Fruit fly (Drosophila melanogaster) whole organism, prepupa: ENCODE measurements around the gene bnl.

Source experiments
- Blimp-1 ChIP-seq: fragments of 200-800 bp; sonication (Bioruptor generic); optimal IDR thresholded peaks from 3 replicates; lab custom pipeline; 2017; ENCODE audit warnings: missing biosample characterization, missing genetic modification characterization, mild to moderate bottlenecking, moderate library complexity, missing genetic modification reagents
- CG10631 ChIP-seq: fragments of 200-800 bp; sonication (Bioruptor generic); optimal IDR thresholded peaks from 2 replicates; lab custom pipeline; 2016; ENCODE audit warnings: missing biosample characterization, missing genetic modification characterization
- CG10669 ChIP-seq: fragments of 200-800 bp; sonication (Bioruptor generic); optimal IDR thresholded peaks from 3 replicates; lab custom pipeline; 2018; ENCODE audit warnings: missing biosample characterization, mild to moderate bottlenecking, missing genetic modification characterization, moderate library complexity
- CG11294 ChIP-seq: fragments of 200-800 bp; sonication (Bioruptor generic); IDR thresholded peaks from 2 replicates; pipeline ENCODE4 v1.3.6; 2022; ENCODE audit warnings: missing biosample characterization, missing genetic modification characterization
- CG11762 ChIP-seq: fragments of 200-800 bp; sonication (Bioruptor generic); optimal IDR thresholded peaks from 3 replicates; lab custom pipeline; 2016; ENCODE audit warnings: missing biosample characterization, missing genetic modification characterization; ENCODE audit not compliant: insufficient read depth
- CG11902 ChIP-seq: fragments of 200-800 bp; sonication (Bioruptor generic); optimal IDR thresholded peaks from 3 replicates; lab custom pipeline; 2016; ENCODE audit warnings: missing biosample characterization, missing genetic modification characterization
- CG15336 ChIP-seq: fragments of 200-800 bp; sonication (Bioruptor generic); IDR thresholded peaks from 2 replicates; pipeline ENCODE4 v1.3.6; 2022; ENCODE audit warnings: missing biosample characterization, missing genetic modification characterization
- CG3032 ChIP-seq: fragments of 200-800 bp; optimal IDR thresholded peaks from 2 replicates; lab custom pipeline; 2019; ENCODE audit warnings: missing biosample characterization, mild to moderate bottlenecking, missing genetic modification characterization, moderate library complexity
- CG34406 ChIP-seq: fragments of 200-800 bp; sonication (Bioruptor generic); optimal IDR thresholded peaks from 3 replicates; lab custom pipeline; 2016; ENCODE audit warnings: missing biosample characterization, missing genetic modification characterization
- CG3919 ChIP-seq: fragments of 200-800 bp; sonication (Bioruptor generic); optimal IDR thresholded peaks from 3 replicates; lab custom pipeline; 2016; ENCODE audit warnings: missing biosample characterization, missing genetic modification characterization
- CG4318 ChIP-seq: fragments of 200-800 bp; sonication (Bioruptor generic); optimal IDR thresholded peaks from 3 replicates; lab custom pipeline; 2017; ENCODE audit warnings: missing biosample characterization, mild to moderate bottlenecking, missing genetic modification characterization
- CG6163 ChIP-seq: fragments of 200-800 bp; sonication (Bioruptor generic); IDR thresholded peaks from 3 replicates; pipeline ENCODE4 v1.3.6; 2022; ENCODE audit warnings: missing biosample characterization, missing genetic modification characterization
- CG6276 ChIP-seq: fragments of 200-800 bp; sonication (Bioruptor generic); optimal IDR thresholded peaks from 2 replicates; lab custom pipeline; 2017; ENCODE audit warnings: missing biosample characterization, mild to moderate bottlenecking, missing genetic modification characterization
- CG6792 ChIP-seq: fragments of 200-800 bp; sonication (Bioruptor generic); optimal IDR thresholded peaks from 3 replicates; lab custom pipeline; 2016; ENCODE audit warnings: missing biosample characterization, missing genetic modification characterization
- CG6808 ChIP-seq: fragments of 200-800 bp; sonication (Bioruptor generic); optimal IDR thresholded peaks from 3 replicates; lab custom pipeline; 2017; ENCODE audit warnings: missing biosample characterization, missing genetic modification characterization, mild to moderate bottlenecking, moderate library complexity, missing genetic modification reagents
- CG7368 ChIP-seq: fragments of 200-800 bp; sonication (Bioruptor generic); optimal IDR thresholded peaks from 3 replicates; lab custom pipeline; 2016; ENCODE audit warnings: missing biosample characterization, missing genetic modification characterization
- CG8119 ChIP-seq: fragments of 200-800 bp; sonication (Bioruptor generic); IDR thresholded peaks from 3 replicates; pipeline ENCODE4 v1.3.6; 2022; ENCODE audit warnings: missing biosample characterization, missing genetic modification characterization
- CG8632 ChIP-seq: fragments of 200-800 bp; sonication (Bioruptor generic); optimal IDR thresholded peaks from 3 replicates; lab custom pipeline; 2016; ENCODE audit warnings: missing biosample characterization, missing genetic modification characterization
- CG9139 ChIP-seq: fragments of 200-800 bp; sonication (Bioruptor generic); optimal IDR thresholded peaks from 3 replicates; lab custom pipeline; 2017; ENCODE audit warnings: missing biosample characterization, mild to moderate bottlenecking, missing genetic modification characterization
- Eip75B ChIP-seq: fragments of 200-800 bp; sonication (Bioruptor generic); optimal IDR thresholded peaks from 3 replicates; lab custom pipeline; 2016; ENCODE audit warnings: missing biosample characterization, missing genetic modification characterization
- Eip78C ChIP-seq: fragments of 200-800 bp; sonication (Bioruptor generic); peaks from one replicate; lab custom pipeline; 2016; ENCODE audit warnings: missing biosample characterization, missing genetic modification characterization
- Eip93F ChIP-seq: fragments of 200-800 bp; sonication (Bioruptor generic); optimal IDR thresholded peaks from 2 replicates; lab custom pipeline; 2016; ENCODE audit warnings: missing biosample characterization, mild to moderate bottlenecking, missing genetic modification characterization
- Ets21C ChIP-seq: fragments of 200-800 bp; sonication (Bioruptor generic); optimal IDR thresholded peaks from 3 replicates; lab custom pipeline; 2016; ENCODE audit warnings: missing biosample characterization, missing genetic modification characterization
- Ets96B ChIP-seq: fragments of 200-800 bp; optimal IDR thresholded peaks from 2 replicates; lab custom pipeline; 2019; ENCODE audit warnings: missing biosample characterization, mild to moderate bottlenecking, missing genetic modification characterization, moderate library complexity
- Gug ChIP-seq: fragments of 200-800 bp; sonication (Bioruptor generic); IDR thresholded peaks from 2 replicates; pipeline ENCODE4 v1.3.6; 2022; ENCODE audit warnings: missing biosample characterization, missing genetic modification characterization
- Hr38 ChIP-seq: sonication (Bioruptor generic); optimal IDR thresholded peaks from 2 replicates; lab custom pipeline; 2016; ENCODE audit warnings: missing biosample characterization, missing genetic modification characterization
- Hr39 ChIP-seq: fragments of 200-800 bp; sonication (Bioruptor generic); optimal IDR thresholded peaks from 2 replicates; lab custom pipeline; 2016; ENCODE audit warnings: missing biosample characterization, missing genetic modification characterization
- Hr4 ChIP-seq: fragments of 200-800 bp; sonication (Bioruptor generic); optimal IDR thresholded peaks from 3 replicates; lab custom pipeline; 2016; ENCODE audit warnings: missing biosample characterization, missing genetic modification characterization
- Lpt ChIP-seq: fragments of 200-800 bp; sonication (Bioruptor generic); optimal IDR thresholded peaks from 3 replicates; lab custom pipeline; 2016; ENCODE audit warnings: missing biosample characterization, missing genetic modification characterization
- Met ChIP-seq: fragments of 200-800 bp; sonication (Bioruptor generic); optimal IDR thresholded peaks from 3 replicates; lab custom pipeline; 2016; ENCODE audit warnings: missing biosample characterization, missing genetic modification characterization
- OdsH ChIP-seq: fragments of 200-800 bp; sonication (Bioruptor generic); optimal IDR thresholded peaks from 3 replicates; lab custom pipeline; 2016; ENCODE audit warnings: missing biosample characterization, missing genetic modification characterization
- Smox ChIP-seq: fragments of 200-800 bp; sonication (Bioruptor generic); optimal IDR thresholded peaks from 3 replicates; lab custom pipeline; 2016; ENCODE audit warnings: missing biosample characterization, missing genetic modification characterization
- Sox102F ChIP-seq: fragments of 200-800 bp; sonication (Bioruptor generic); optimal IDR thresholded peaks from 2 replicates; lab custom pipeline; 2016; ENCODE audit warnings: missing biosample characterization, mild to moderate bottlenecking, missing genetic modification characterization
- Sox15 ChIP-seq: fragments of 200-800 bp; sonication (Bioruptor generic); optimal IDR thresholded peaks from 3 replicates; lab custom pipeline; 2016; ENCODE audit warnings: missing biosample characterization, missing genetic modification characterization
- achi ChIP-seq: fragments of 200-800 bp; sonication (Bioruptor generic); optimal IDR thresholded peaks from 3 replicates; lab custom pipeline; 2016; ENCODE audit warnings: missing biosample characterization, missing genetic modification characterization
- acj6 ChIP-seq: fragments of 200-800 bp; sonication (Bioruptor generic); optimal IDR thresholded peaks from 3 replicates; lab custom pipeline; 2016; ENCODE audit warnings: missing biosample characterization, missing genetic modification characterization
- cyc ChIP-seq: fragments of 200-800 bp; sonication (Bioruptor generic); optimal IDR thresholded peaks from 3 replicates; lab custom pipeline; 2016; ENCODE audit warnings: missing biosample characterization, missing genetic modification characterization
- dac ChIP-seq: fragments of 200-800 bp; sonication (Bioruptor generic); optimal IDR thresholded peaks from 2 replicates; lab custom pipeline; 2017; ENCODE audit warnings: missing biosample characterization, mild to moderate bottlenecking, missing genetic modification characterization
- dsx ChIP-seq: fragments of 200-800 bp; optimal IDR thresholded peaks from 3 replicates; lab custom pipeline; 2019; ENCODE audit warnings: missing biosample characterization, mild to moderate bottlenecking, missing genetic modification characterization, moderate library complexity; ENCODE audit not compliant: poor library complexity, severe bottlenecking
- eg ChIP-seq: fragments of 200-800 bp; sonication (Bioruptor generic); IDR thresholded peaks from 3 replicates; pipeline ENCODE4 v1.3.6; 2022; ENCODE audit warnings: missing biosample characterization, missing genetic modification characterization
- esn ChIP-seq: fragments of 200-800 bp; sonication (Bioruptor generic); optimal IDR thresholded peaks from 2 replicates; lab custom pipeline; 2016; ENCODE audit warnings: missing biosample characterization, mild to moderate bottlenecking, missing genetic modification characterization, moderate library complexity
- fd59A ChIP-seq: fragments of 200-800 bp; sonication (Bioruptor generic); optimal IDR thresholded peaks from 2 replicates; lab custom pipeline; 2017; ENCODE audit warnings: missing biosample characterization, mild to moderate bottlenecking, missing genetic modification characterization, missing genetic modification reagents
- fd85E ChIP-seq: fragments of 200-800 bp; sonication (Bioruptor generic); optimal IDR thresholded peaks from 3 replicates; lab custom pipeline; 2016; ENCODE audit warnings: missing biosample characterization, missing genetic modification characterization
- lz ChIP-seq: fragments of 200-800 bp; sonication (Bioruptor generic); optimal IDR thresholded peaks from 3 replicates; lab custom pipeline; 2016; ENCODE audit warnings: missing biosample characterization, missing genetic modification characterization
- net ChIP-seq: fragments of 200-800 bp; sonication (Bioruptor generic); optimal IDR thresholded peaks from 3 replicates; lab custom pipeline; 2016; ENCODE audit warnings: missing biosample characterization, missing genetic modification characterization
- salr ChIP-seq, 2 experiments: fragments of 200-800 bp; sonication (Bioruptor generic); optimal IDR thresholded peaks; 3 replicates each; lab custom pipeline; 2016 to 2018; ENCODE audit warnings: missing biosample characterization in 2 of 2, missing genetic modification characterization in 2 of 2, mild to moderate bottlenecking in 1 of 2
- ss ChIP-seq, 2 experiments: fragments of 200-800 bp; sonication (Bioruptor generic); optimal IDR thresholded peaks; 2 replicates in 1 of 2; 3 replicates in 1 of 2; lab custom pipeline; 2017 to 2018; ENCODE audit warnings: mild to moderate bottlenecking in 2 of 2, missing biosample characterization in 2 of 2, missing genetic modification characterization in 2 of 2, moderate library complexity in 1 of 2
- svp ChIP-seq: fragments of 200-800 bp; sonication (Bioruptor generic); peaks from one replicate; lab custom pipeline; 2016; ENCODE audit warnings: missing biosample characterization, missing genetic modification characterization
- topi ChIP-seq: fragments of 200-800 bp; sonication (Bioruptor generic); optimal IDR thresholded peaks from 3 replicates; lab custom pipeline; 2016; ENCODE audit warnings: missing biosample characterization, missing genetic modification characterization
- vri ChIP-seq: fragments of 200-800 bp; sonication (Bioruptor generic); optimal IDR thresholded peaks from 3 replicates; lab custom pipeline; 2016; ENCODE audit warnings: missing biosample characterization, mild to moderate bottlenecking, missing genetic modification characterization

bnl gene

dm6 chr3R:19836687-19837086 is at the start of gene bnl (continued):
- TF ChIP-seq Smox (no peak), CG34406 (GFP tag; lab: Kevin White, UChicago) (no peak), CG11294 (GFP tag; lab: Robert Waterston, UW) (no peak; the same call in 1 of the 2 replicates), Eip75B (GFP tag; lab: Kevin White, UChicago) (peak; percentile 20), Gug (GFP tag; lab: Robert Waterston, UW) (0 out of 2 replicates have a peak, but pooled peaks have one; percentile 16)

DNA sequence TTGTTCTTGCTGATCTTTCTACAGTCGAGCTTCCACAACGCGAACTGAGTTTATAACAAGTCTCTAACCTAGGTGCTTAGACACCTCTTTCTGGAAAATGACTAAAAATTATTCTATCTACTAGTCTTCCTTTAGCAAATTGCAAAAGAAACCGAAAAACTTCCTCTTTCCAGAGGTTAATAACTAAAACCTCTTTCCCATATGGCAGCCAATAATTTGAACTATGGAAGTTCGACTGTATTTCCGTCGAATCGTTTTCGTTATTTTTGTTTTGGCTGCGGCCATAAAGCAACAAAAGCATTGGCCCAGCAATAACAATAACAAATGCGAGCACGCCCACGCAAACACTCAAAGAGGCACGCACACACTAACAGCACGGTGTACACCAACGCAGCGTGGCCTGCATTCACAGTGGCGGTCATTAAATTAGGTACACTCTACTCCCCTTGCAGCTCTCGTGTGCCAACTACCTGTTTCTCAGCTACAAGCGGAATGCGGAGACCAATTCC is 43.9 kb upstream of the bnl start:
- TF ChIP-seq fd85E (GFP tag; lab: Kevin White, UChicago) (no peak), Sox102F (GFP tag; lab: Kevin White, UChicago) (no peak), CG7368 (GFP tag; lab: Kevin White, UChicago) (peak; percentile 5), dsx (GFP tag; lab: Kevin White, UChicago) (no peak), CG8632 (GFP tag; lab: Kevin White, UChicago) (no peak), Eip75B (GFP tag; lab: Kevin White, UChicago) (no peak), CG9139 (GFP tag; lab: Kevin White, UChicago) (no peak), CG11902 (GFP tag; lab: Kevin White, UChicago) (no peak), Eip93F (GFP tag; lab: Kevin White, UChicago) (no peak), Sox15 (GFP tag; lab: Kevin White, UChicago) (no peak), eg (GFP tag; lab: Robert Waterston, UW) (peak; percentile 50; the same call in 1 of the 3 replicates), Hr38 (GFP tag; lab: Kevin White, UChicago) (no peak), Blimp-1 (GFP tag; lab: Kevin White, UChicago) (no peak), CG3919 (no peak), CG10669 (no peak), lz (GFP tag; lab: Kevin White, UChicago) (peak; percentile 27), CG6792 (GFP tag; lab: Kevin White, UChicago) (no peak), Ets21C (no peak), ss (GFP tag; optimal IDR thresholded peaks at IDR 0.05; lab: Kevin White, UChicago) (peak in 1 of 2 experiments; percentile 52), net (GFP tag; lab: Kevin White, UChicago) (peak; percentile 51), Gug (GFP tag; lab: Robert Waterston, UW) (no peak), CG8119 (GFP tag; lab: Robert Waterston, UW) (peak; percentile 33; the same call in 1 of the 3 replicates), cyc (peak; percentile 13), svp (no peak), dac (GFP tag; lab: Kevin White, UChicago) (no peak), CG11294 (GFP tag; lab: Robert Waterston, UW) (no peak), OdsH (GFP tag; lab: Kevin White, UChicago) (peak; percentile 11), acj6 (GFP tag; lab: Kevin White, UChicago) (no peak), fd59A (GFP tag; lab: Kevin White, UChicago) (no peak), vri (peak; percentile 48), achi (GFP tag; lab: Kevin White, UChicago) (no peak), Ets96B (peak; percentile 18), CG3032 (tag; lab: Kevin White, UChicago) (no peak), CG6163 (GFP tag; lab: Robert Waterston, UW) (peak; percentile 31; the same call in 1 of the 3 replicates), CG11762 (GFP tag; lab: Kevin White, UChicago) (no peak), Hr39 (GFP tag; lab: Kevin White, UChicago) (no peak), Hr4 (GFP tag; lab: Kevin White, UChicago) (peak; percentile 7), Lpt (GFP tag; lab: Kevin White, UChicago) (no peak), CG6808 (GFP tag; lab: Kevin White, UChicago) (peak; percentile 38), CG6276 (GFP tag; lab: Kevin White, UChicago) (no peak), Met (no peak), CG10631 (GFP tag; lab: Kevin White, UChicago) (no peak), salr (GFP tag; optimal IDR thresholded peaks at IDR 0.05; lab: Kevin White, UChicago) (no peak), CG15336 (GFP tag; lab: Robert Waterston, UW) (peak; percentile 50), Eip78C (GFP tag; lab: Kevin White, UChicago) (peak; percentile 85), topi (GFP tag; lab: Kevin White, UChicago) (peak; percentile 25), esn (GFP tag; lab: Kevin White, UChicago) (peak; percentile 45), CG4318 (GFP tag; lab: Kevin White, UChicago) (no peak)
